Worm (Caenorhabditis elegans): ENCODE results near the gene valv-1.

- TF ChIP-seq saeg-2 (GFP tag; IDR thresholded peaks at IDR 0.05) (no peak), lsy-2 (tag; optimal IDR thresholded peaks at IDR 0.05) (no peak), F26F4.8 (GFP tag; conservative IDR thresholded peaks at IDR 0.05) (no peak), unc-130 (GFP tag; optimal IDR thresholded peaks at IDR 0.05) (no peak), egl-43 (GFP tag; IDR thresholded peaks at IDR 0.05) (no peak), zag-1 (tag; optimal IDR thresholded peaks at IDR 0.05) (no peak), unc-39 (tag; optimal IDR thresholded peaks at IDR 0.05) (no peak), nhr-25 (tag; optimal IDR thresholded peaks at IDR 0.05; ENCODE audit: borderline replicate concordance, insufficient read depth) (no peak), lin-39 (tag; optimal IDR thresholded peaks at IDR 0.05) (no peak), mdl-1 (tag; optimal IDR thresholded peaks at IDR 0.05) (no peak), lin-15B (tag; optimal IDR thresholded peaks at IDR 0.05) (no peak), mes-2 (tag; optimal IDR thresholded peaks at IDR 0.05; ENCODE audit: poor library complexity, severe bottlenecking) (no peak), nhr-77 (tag; optimal IDR thresholded peaks at IDR 0.05) (no peak), ztf-11 (tag; optimal IDR thresholded peaks at IDR 0.05) (no peak)
Observed at ce11 chrIV:7426055-7426454, 19.1 kb downstream of the valv-1 start.

Measured in whole organism, L4 larva.